Worm (Caenorhabditis elegans): ENCODE data around the gene F43H9.3.

The F43H9.3 gene

DNA sequence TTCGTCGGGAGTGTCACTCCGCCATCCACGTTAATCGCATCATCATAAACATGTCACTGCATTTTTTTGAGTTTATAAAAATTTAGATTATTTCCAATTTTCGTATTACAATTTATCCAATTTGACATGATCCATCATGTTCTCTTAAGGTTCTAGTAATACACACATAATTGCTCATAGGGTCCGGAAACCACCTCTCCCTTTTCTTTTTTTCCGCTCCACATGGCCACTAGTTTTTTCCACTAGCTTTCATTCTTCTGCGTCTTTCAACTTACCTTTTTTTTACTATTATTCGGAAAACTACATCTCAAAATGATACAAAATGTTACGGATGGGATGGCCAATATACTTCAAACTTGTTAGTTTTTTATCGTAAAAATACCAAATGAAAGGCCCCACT, 38.9 kb downstream of the F43H9.3 start, which contains the start of gene Y97E10AL.1:
Y97E10AL.1 (plus strand) TSS at position 301 of the 400 bp plus-strand sequence.
- TF ChIP-seq zim-3 (tag; optimal IDR thresholded peaks at IDR 0.05) (no peak), attf-5 (GFP tag; optimal IDR thresholded peaks at IDR 0.05) (no peak), Y67H2A.10 (GFP tag; conservative IDR thresholded peaks at IDR 0.05) (no peak), unc-62 (GFP tag; optimal IDR thresholded peaks at IDR 0.05) (no peak), D2030.7 (GFP tag; IDR thresholded peaks at IDR 0.05) (no peak), nhr-90 (tag; optimal IDR thresholded peaks at IDR 0.05) (no peak), aptf-2 (GFP tag; conservative IDR thresholded peaks at IDR 0.05) (no peak), madf-3 (GFP tag; IDR thresholded peaks at IDR 0.05) (no peak), mes-4 (tag; optimal IDR thresholded peaks at IDR 0.05) (no peak), B0035.1 (tag; optimal IDR thresholded peaks at IDR 0.05) (no peak), lin-26 (GFP tag; IDR thresholded peaks at IDR 0.05) (no peak), nhr-120 (GFP tag; IDR thresholded peaks at IDR 0.05) (no peak), hsf-1 (GFP tag; IDR thresholded peaks at IDR 0.05) (no peak; the same call in 1 of the 2 replicates), nfya-1 (tag; optimal IDR thresholded peaks at IDR 0.05; ENCODE audit: borderline replicate concordance, insufficient read depth) (no peak), attf-3 (GFP tag; conservative IDR thresholded peaks at IDR 0.05) (no peak), ceh-100 (GFP tag; IDR thresholded peaks at IDR 0.05) (no peak), snpc-3.4 (tag; optimal IDR thresholded peaks at IDR 0.05) (no peak), xnd-1 (tag; optimal IDR thresholded peaks at IDR 0.05) (no peak)

DNA sequence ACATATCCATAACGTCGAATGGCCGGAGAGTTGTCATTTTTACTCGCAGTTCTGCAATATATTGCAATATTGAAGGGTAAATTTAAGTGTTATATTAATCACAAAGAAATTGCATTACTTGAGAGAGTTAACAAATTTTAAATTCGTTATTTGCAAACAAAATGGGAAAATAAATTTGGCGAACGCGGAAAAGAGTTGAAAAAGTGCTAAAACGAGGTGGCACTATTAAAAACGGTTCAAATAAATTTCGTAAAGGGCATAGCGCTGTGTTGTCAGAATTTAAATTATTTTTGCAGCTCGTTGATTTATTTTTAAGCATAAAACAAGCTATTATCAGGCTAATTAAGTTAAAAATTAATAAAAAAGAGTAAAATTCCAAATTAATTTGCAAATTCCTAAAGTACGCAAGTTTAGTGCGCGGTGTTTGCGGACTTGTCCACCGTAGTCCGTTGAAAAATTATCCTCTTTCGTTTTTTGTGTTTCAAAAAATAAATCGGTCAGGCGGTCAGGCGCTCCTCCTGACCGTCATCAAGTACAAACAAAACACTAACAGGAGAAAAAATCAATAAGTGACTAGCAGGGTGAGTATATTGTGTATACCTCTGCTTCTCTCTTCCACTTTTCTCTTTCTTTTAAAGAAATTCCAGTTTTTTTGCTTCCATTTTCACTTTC, 41.2 kb downstream of the F43H9.3 start, which contains the start of the genes natb-1 and abhd-12:
natb-1 (minus strand) TSS at position 51 of the 672 bp plus-strand sequence.
abhd-12 (plus strand) TSS at position 499 of the 672 bp plus-strand sequence.
- TF ChIP-seq tbx-9 (tag; optimal IDR thresholded peaks at IDR 0.05; ENCODE audit: borderline replicate concordance) (no peak), Y79H2A.3 (GFP tag; conservative IDR thresholded peaks at IDR 0.05) (no peak), ztf-6 (GFP tag; IDR thresholded peaks at IDR 0.05) (no peak), bed-2 (GFP tag; IDR thresholded peaks at IDR 0.05) (no peak), ztf-18 (tag; optimal IDR thresholded peaks at IDR 0.05) (peak; percentile 3), sea-2 (GFP tag; IDR thresholded peaks at IDR 0.05) (no peak), unc-130 (GFP tag; optimal IDR thresholded peaks at IDR 0.05) (no peak), attf-3 (GFP tag; conservative IDR thresholded peaks at IDR 0.05) (no peak), C17E4.6 (GFP tag; IDR thresholded peaks at IDR 0.05) (no peak), nhr-80 (tag; optimal IDR thresholded peaks at IDR 0.05) (peak; percentile 22), mes-4 (tag; optimal IDR thresholded peaks at IDR 0.05) (no peak), ets-4 (GFP tag; optimal IDR thresholded peaks at IDR 0.05) (no peak), Y67H2A.10 (GFP tag; conservative IDR thresholded peaks at IDR 0.05) (no peak), lin-54 (GFP tag; optimal IDR thresholded peaks at IDR 0.05) (peak; percentile 1), lin-26 (GFP tag; IDR thresholded peaks at IDR 0.05) (no peak), lsl-1 (GFP tag; optimal IDR thresholded peaks at IDR 0.05) (peak; percentile 57), gei-17 (GFP tag; optimal IDR thresholded peaks at IDR 0.05) (no peak), T07F8.4 (tag; optimal IDR thresholded peaks at IDR 0.05) (no peak), attf-6 (GFP tag; IDR thresholded peaks at IDR 0.05) (no peak), snpc-4 (GFP tag; optimal IDR thresholded peaks at IDR 0.05) (no peak), snpc-4 (tag; optimal IDR thresholded peaks at IDR 0.05) (peak in 2 of 4 experiments; percentile 18 to 19), nhr-120 (GFP tag; IDR thresholded peaks at IDR 0.05) (no peak), F39B2.1 (GFP tag; IDR thresholded peaks at IDR 0.05) (no peak), mcd-1 (GFP tag; IDR thresholded peaks at IDR 0.05) (no peak), dpff-1 (tag; optimal IDR thresholded peaks at IDR 0.05) (no peak), B0035.1 (tag; optimal IDR thresholded peaks at IDR 0.05) (no peak), lag-1 (GFP tag; IDR thresholded peaks at IDR 0.05) (no peak), F23B12.7 (tag; optimal IDR thresholded peaks at IDR 0.05; ENCODE audit: insufficient read depth) (peak; percentile 10), bed-1 (GFP tag; IDR thresholded peaks at IDR 0.05) (no peak), ztf-22 (GFP tag; optimal IDR thresholded peaks at IDR 0.05) (no peak), Y56A3A.18 (GFP tag; IDR thresholded peaks at IDR 0.05) (no peak), dox-1 (GFP tag; IDR thresholded peaks at IDR 0.05) (no peak), rcor-1 (GFP tag; IDR thresholded peaks at IDR 0.05) (no peak), attf-5 (GFP tag; optimal IDR thresholded peaks at IDR 0.05) (peak; percentile 91), nfya-2 (GFP tag; IDR thresholded peaks at IDR 0.05) (no peak)

Data from whole organism, young adult.